Fruit fly (Drosophila melanogaster): ENCODE data around the gene kst.

- no peak for TF ChIP-seq insv (optimal IDR thresholded peaks at IDR 0.05)
- no peak for TF ChIP-seq Myc (optimal IDR thresholded peaks at IDR 0.05)
- TF ChIP-seq psq (optimal IDR thresholded peaks at IDR 0.05), result no peak
- TF ChIP-seq h (optimal IDR thresholded peaks at IDR 0.05), result no peak
Observed at dm6 chr3L:3342307-3342940, 5.8 kb downstream of the kst start.

Data from Kc167 (cell line).